Worm (Caenorhabditis elegans): ENCODE measurements around the gene cwn-2.

DNA sequence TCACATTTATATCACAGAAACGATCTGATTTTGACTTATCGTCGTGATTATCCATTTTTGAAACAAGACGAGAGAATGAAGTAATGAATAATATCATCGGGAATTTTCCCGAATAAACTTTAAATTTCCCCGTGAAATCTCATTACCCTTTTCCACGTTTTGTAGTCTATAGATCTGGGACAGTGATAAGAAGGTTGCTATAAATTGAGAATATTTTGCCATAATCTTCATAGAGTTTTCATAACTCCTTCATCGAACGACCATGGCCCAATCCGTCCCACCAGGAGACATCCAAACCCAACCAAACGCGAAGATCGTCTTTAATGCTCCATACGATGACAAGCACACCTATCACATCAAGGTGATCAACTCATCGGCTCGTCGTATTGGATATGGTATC lies 27.6 kb downstream of the cwn-2 start, which contains the start of the genes C04G2.5 and msp-36:
- no peak for TF ChIP-seq fkh-2 (tag; optimal IDR thresholded peaks at IDR 0.05)
- no peak for TF ChIP-seq ztf-11 (tag; optimal IDR thresholded peaks at IDR 0.05)
- no peak for TF ChIP-seq lin-15B (tag; optimal IDR thresholded peaks at IDR 0.05)
- TF ChIP-seq R02D3.7 (tag; optimal IDR thresholded peaks at IDR 0.05) = no peak
- TF ChIP-seq nfya-1 (tag; optimal IDR thresholded peaks at IDR 0.05; ENCODE audit: insufficient read depth) = no peak

Data from whole organism, L3 larva.